Worm (Caenorhabditis elegans) whole organism, late embryonic: ENCODE results near the gene R07B1.6.

Source experiments
- ama-1 ChIP-seq: fragments of 150-350 bp; optimal IDR thresholded peaks from 2 replicates; lab custom pipeline; 2014
- ceh-14 ChIP-seq: sonication (generic microtip); optimal IDR thresholded peaks from 2 replicates; lab custom pipeline; 2016; ENCODE audit warnings: missing genotype, missing genetic modification characterization, missing compliant biosample characterization
- fax-1 ChIP-seq: sonication (generic microtip); optimal IDR thresholded peaks from 2 replicates; lab custom pipeline; 2016; ENCODE audit warnings: missing genotype, missing genetic modification characterization, missing compliant biosample characterization
- fkh-10 ChIP-seq: fragments of 150-350 bp; optimal IDR thresholded peaks from 2 replicates; lab custom pipeline; 2014; ENCODE audit warnings: missing biosample characterization, missing genetic modification reagents, missing genetic modification characterization
- hlh-30 ChIP-seq: sonication (generic microtip); optimal IDR thresholded peaks from 2 replicates; lab custom pipeline; 2017; ENCODE audit warnings: antibody characterized with exemption, missing genetic modification characterization, missing compliant biosample characterization; ENCODE audit not compliant: insufficient read depth
- lin-11 ChIP-seq: fragments of 200-800 bp; sonication (Bioruptor generic); optimal IDR thresholded peaks from 2 replicates; lab custom pipeline; 2018; ENCODE audit warnings: mild to moderate bottlenecking, missing genetic modification characterization, missing compliant biosample characterization
- madf-2 ChIP-seq: sonication (generic microtip); optimal IDR thresholded peaks from 2 replicates; lab custom pipeline; 2017; ENCODE audit warnings: missing genetic modification characterization, missing compliant biosample characterization
- nfya-1 ChIP-seq: sonication (generic microtip); optimal IDR thresholded peaks from 2 replicates; lab custom pipeline; 2017; ENCODE audit warnings: missing genetic modification characterization, mild to moderate bottlenecking, missing compliant biosample characterization, antibody characterized with exemption, moderate library complexity
- pag-3 ChIP-seq: sonication (generic microtip); optimal IDR thresholded peaks from 2 replicates; lab custom pipeline; 2016; ENCODE audit warnings: missing compliant biosample characterization, missing genetic modification characterization, borderline replicate concordance
- pha-4 ChIP-seq: fragments of 150-350 bp; optimal IDR thresholded peaks from 2 replicates; lab custom pipeline; 2018; ENCODE audit warnings: missing biosample characterization, missing genetic modification reagents, missing genetic modification characterization
- pros-1 ChIP-seq: fragments of 150-350 bp; optimal IDR thresholded peaks from 2 replicates; lab custom pipeline; 2014; ENCODE audit warnings: missing biosample characterization, missing genetic modification reagents, missing genetic modification characterization
- rnt-1 ChIP-seq: sonication (generic microtip); optimal IDR thresholded peaks from 2 replicates; lab custom pipeline; 2016; ENCODE audit warnings: missing genetic modification characterization, missing compliant biosample characterization

ce11 chrX:9822173-9822572, 44.3 kb upstream of the R07B1.6 start, which contains the start of gene dpy-22:
- TF ChIP-seq pha-4 (no peak), ama-1 (lab: Kevin White, UChicago) (no peak), nfya-1 (tag; lab: Kevin White, UChicago) (no peak), hlh-30 (no peak), rnt-1 (tag; lab: Kevin White, UChicago) (no peak), ceh-14 (tag; lab: Kevin White, UChicago) (no peak), fkh-10 (GFP tag; lab: Kevin White, UChicago) (no peak), pros-1 (tag; lab: Kevin White, UChicago) (no peak), lin-11 (tag; lab: Kevin White, UChicago) (no peak), madf-2 (tag; lab: Kevin White, UChicago) (no peak), pag-3 (tag; lab: Kevin White, UChicago) (no peak), fax-1 (tag; lab: Kevin White, UChicago) (no peak)
